Worm (Caenorhabditis elegans): ENCODE data around the gene F56F11.1.

ce11 chrIII:2907819-2908218 lies 16.3 kb downstream of the F56F11.1 start:
- no peak for TF ChIP-seq lin-40 (tag; optimal IDR thresholded peaks at IDR 0.05)
- no peak for TF ChIP-seq lir-1 (GFP tag; conservative IDR thresholded peaks at IDR 0.05)
- no peak for TF ChIP-seq Y56A3A.18 (GFP tag; IDR thresholded peaks at IDR 0.05)
- TF ChIP-seq ztf-3 (GFP tag; optimal IDR thresholded peaks at IDR 0.05): no peak
